Fruit fly (Drosophila melanogaster) whole organism, pupa: ENCODE data around the gene tna.

Experiments used
- CG14655 ChIP-seq: fragments of 200-800 bp; sonication (Bioruptor generic); optimal IDR thresholded peaks from 3 replicates; lab custom pipeline; 2017; ENCODE audit warnings: mild to moderate bottlenecking, missing biosample characterization, missing genetic modification reagents, missing genetic modification characterization
- fd96Ca ChIP-seq: fragments of 200-800 bp; sonication (Bioruptor generic); IDR thresholded peaks from 3 replicates; pipeline ENCODE4 v1.3.6; 2022; ENCODE audit warnings: missing biosample characterization, missing genetic modification characterization

DNA sequence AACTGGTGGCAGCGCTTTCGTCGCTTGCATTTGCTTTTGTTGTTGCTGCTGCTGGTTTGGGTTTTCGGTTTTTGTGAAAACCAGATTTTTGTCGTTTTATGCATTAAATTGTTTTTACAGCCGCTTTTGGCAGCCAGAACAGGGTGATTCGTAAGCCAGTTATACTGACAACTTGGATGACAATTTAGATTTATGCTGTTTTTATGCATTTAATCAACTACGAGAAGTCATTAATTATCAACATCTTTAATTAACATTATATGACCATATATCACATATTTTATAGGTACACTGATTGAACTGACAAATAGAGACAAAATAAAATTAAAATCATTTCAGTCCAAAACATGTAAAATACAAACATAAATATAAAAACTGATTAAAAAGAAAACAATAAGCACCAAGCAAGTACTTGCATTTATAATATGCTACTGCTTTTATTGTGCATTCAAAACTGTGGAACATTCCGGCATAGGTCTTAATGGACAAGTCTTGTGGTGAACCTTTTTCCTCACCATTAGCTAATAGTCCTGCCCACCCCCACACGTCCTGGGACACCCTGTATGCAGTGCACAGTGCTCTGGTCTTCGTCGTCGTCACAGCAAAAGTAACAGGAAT is 19.6 kb downstream of the tna start:
- peak; percentile 23; the same call in 2 of the 3 replicates for TF ChIP-seq fd96Ca (GFP tag; lab: Robert Waterston, UW)
- TF ChIP-seq CG14655 (GFP tag; lab: Kevin White, UChicago), result peak; percentile 94
